Worm (Caenorhabditis elegans): Measurements from ENCODE around the gene F09C6.14.

The F09C6.14 gene

ce11 chrV:16842941-16843340, 37.8 kb upstream of the F09C6.14 start, which contains the start of gene clec-25:
clec-25 (plus strand) TSS chrV:16843241.
- TF ChIP-seq snpc-4 (tag; optimal IDR thresholded peaks at IDR 0.05) = no peak
- TF ChIP-seq ces-1 (GFP tag; optimal IDR thresholded peaks at IDR 0.05) = no peak
- TF ChIP-seq zip-8 (tag; optimal IDR thresholded peaks at IDR 0.05) = no peak
- TF ChIP-seq elt-1 (tag; optimal IDR thresholded peaks at IDR 0.05; ENCODE audit: borderline replicate concordance, insufficient read depth) = no peak
- TF ChIP-seq nhr-12 (tag; optimal IDR thresholded peaks at IDR 0.05) = no peak
- TF ChIP-seq nhr-76 (tag; optimal IDR thresholded peaks at IDR 0.05) = no peak
- no peak for TF ChIP-seq drap-1 (GFP tag; optimal IDR thresholded peaks at IDR 0.05)
- TF ChIP-seq ceh-39 (tag; optimal IDR thresholded peaks at IDR 0.05) = no peak
- TF ChIP-seq nhr-28 (tag; optimal IDR thresholded peaks at IDR 0.05) = no peak
- no peak for TF ChIP-seq ztf-11 (tag; optimal IDR thresholded peaks at IDR 0.05)
- TF ChIP-seq lsy-2 (tag; optimal IDR thresholded peaks at IDR 0.05) = no peak
- no peak for TF ChIP-seq blmp-1 (tag; optimal IDR thresholded peaks at IDR 0.05)
- TF ChIP-seq mab-5 (tag; optimal IDR thresholded peaks at IDR 0.05) = no peak
- TF ChIP-seq mls-2 (tag; optimal IDR thresholded peaks at IDR 0.05) = no peak
- no peak for TF ChIP-seq unc-39 (tag; optimal IDR thresholded peaks at IDR 0.05)
- no peak for TF ChIP-seq flh-1 (GFP tag; optimal IDR thresholded peaks at IDR 0.05)
- TF ChIP-seq ceh-43 (GFP tag; optimal IDR thresholded peaks at IDR 0.05) = no peak

ce11 chrV:16848498-16848897, 32.3 kb upstream of the F09C6.14 start, which contains the start of the genes clec-36 and clec-26:
clec-36 (minus strand) TSS chrV:16848598.
clec-26 (plus strand) TSS chrV:16848611.
- TF ChIP-seq nhr-28 (tag; optimal IDR thresholded peaks at IDR 0.05) (no peak), unc-39 (tag; optimal IDR thresholded peaks at IDR 0.05) (no peak), lsy-2 (tag; optimal IDR thresholded peaks at IDR 0.05) (no peak), mab-5 (tag; optimal IDR thresholded peaks at IDR 0.05) (no peak), zip-8 (tag; optimal IDR thresholded peaks at IDR 0.05) (no peak), ceh-39 (tag; optimal IDR thresholded peaks at IDR 0.05) (no peak), unc-62 (GFP tag; optimal IDR thresholded peaks at IDR 0.05) (no peak), mep-1 (tag; optimal IDR thresholded peaks at IDR 0.05) (no peak), ham-2 (GFP tag; optimal IDR thresholded peaks at IDR 0.05) (no peak), pha-4 (tag; optimal IDR thresholded peaks at IDR 0.05) (no peak), ceh-83 (GFP tag; optimal IDR thresholded peaks at IDR 0.05) (no peak), sptf-1 (tag; optimal IDR thresholded peaks at IDR 0.05) (no peak)

- TF ChIP-seq unc-62 (GFP tag; optimal IDR thresholded peaks at IDR 0.05) (no peak), M03D4.4 (tag; optimal IDR thresholded peaks at IDR 0.05) (no peak), nhr-2 (tag; optimal IDR thresholded peaks at IDR 0.05) (no peak), ceh-43 (GFP tag; optimal IDR thresholded peaks at IDR 0.05) (no peak), ham-2 (GFP tag; optimal IDR thresholded peaks at IDR 0.05) (no peak), ceh-83 (GFP tag; optimal IDR thresholded peaks at IDR 0.05) (no peak), nhr-28 (tag; optimal IDR thresholded peaks at IDR 0.05) (no peak), ces-1 (GFP tag; optimal IDR thresholded peaks at IDR 0.05) (no peak), lin-13 (tag; optimal IDR thresholded peaks at IDR 0.05) (no peak), cnd-1 (tag; optimal IDR thresholded peaks at IDR 0.05) (no peak), sem-2 (GFP tag; optimal IDR thresholded peaks at IDR 0.05) (no peak), snpc-4 (tag; optimal IDR thresholded peaks at IDR 0.05) (no peak), sptf-1 (tag; optimal IDR thresholded peaks at IDR 0.05) (no peak), blmp-1 (tag; optimal IDR thresholded peaks at IDR 0.05) (no peak), tbx-8 (GFP tag; optimal IDR thresholded peaks at IDR 0.05) (no peak), flh-1 (GFP tag; optimal IDR thresholded peaks at IDR 0.05) (no peak)
Measured at ce11 chrV:16852002-16852401, 28.8 kb upstream of the F09C6.14 start, which contains the start of gene clec-37. clec-37 (minus strand) TSS chrV:16852102.

- TF ChIP-seq elt-1 (tag; optimal IDR thresholded peaks at IDR 0.05; ENCODE audit: borderline replicate concordance, insufficient read depth) (no peak), M03D4.4 (tag; optimal IDR thresholded peaks at IDR 0.05) (no peak), ceh-43 (GFP tag; optimal IDR thresholded peaks at IDR 0.05) (no peak), drap-1 (GFP tag; optimal IDR thresholded peaks at IDR 0.05) (no peak), lsy-2 (tag; optimal IDR thresholded peaks at IDR 0.05) (no peak), ceh-39 (tag; optimal IDR thresholded peaks at IDR 0.05) (no peak), hlh-1 (tag; optimal IDR thresholded peaks at IDR 0.05) (no peak), nhr-237 (tag; optimal IDR thresholded peaks at IDR 0.05) (no peak), ham-2 (GFP tag; optimal IDR thresholded peaks at IDR 0.05) (no peak), cnd-1 (tag; optimal IDR thresholded peaks at IDR 0.05) (no peak), zip-8 (tag; optimal IDR thresholded peaks at IDR 0.05) (no peak), tbx-8 (GFP tag; optimal IDR thresholded peaks at IDR 0.05) (no peak), unc-39 (tag; optimal IDR thresholded peaks at IDR 0.05) (no peak), bed-3 (GFP tag; optimal IDR thresholded peaks at IDR 0.05) (no peak), flh-1 (GFP tag; optimal IDR thresholded peaks at IDR 0.05) (no peak)
Measured at ce11 chrV:16853956-16854683, 26.7 kb upstream of the F09C6.14 start, which contains the start of the genes clec-35 and clec-27. clec-35 (minus strand) TSS chrV:16854056. clec-27 (plus strand) TSS chrV:16854633.
